Fruit fly (Drosophila melanogaster) whole organism, pupa: Measurements from ENCODE around the gene Polr2C.

Experiments used
- CG32121 ChIP-seq: fragments of 200-800 bp; sonication (Bioruptor generic); IDR thresholded peaks from 2 replicates; pipeline ENCODE4 v1.3.6; 2022; ENCODE audit warnings: missing biosample characterization, missing genetic modification characterization
- EcR ChIP-seq: fragments of 200-800 bp; sonication (Bioruptor generic); optimal IDR thresholded peaks from 3 replicates; lab custom pipeline; 2019; ENCODE audit warnings: missing biosample characterization, missing genetic modification characterization, mild to moderate bottlenecking, moderate library complexity, missing genetic modification reagents
- Pif1A ChIP-seq: fragments of 200-800 bp; sonication (Bioruptor generic); optimal IDR thresholded peaks from 3 replicates; lab custom pipeline; 2016; ENCODE audit warnings: missing biosample characterization, missing genetic modification characterization

- TF ChIP-seq EcR (no peak), Pif1A (no peak), CG32121 (no peak)
Measured at dm6 chr2L:13847625-13848024, 14.5 kb downstream of the Polr2C start, which contains the start of gene CG7953.
